Fruit fly (Drosophila melanogaster) whole organism, embryonic: Measurements from ENCODE around the gene Cda5.
A peak's percentile ranks its signal among the peaks of the same experiment; 100 is the strongest.

ENCODE experiments used
- ATbp ChIP-seq: fragments of 200-800 bp; sonication (Bioruptor generic); optimal IDR thresholded peaks from 2 replicates; lab custom pipeline; 2017; ENCODE audit warnings: missing biosample characterization, mild to moderate bottlenecking, missing genetic modification characterization, missing genetic modification reagents
- Awh ChIP-seq: fragments of 200-800 bp; sonication (Bioruptor generic); IDR thresholded peaks from 2 replicates; pipeline ENCODE4, ENCODE4 v1.3.6; 2022; ENCODE audit warnings: missing biosample characterization, missing genetic modification characterization
- C15 ChIP-seq: fragments of 200-800 bp; sonication (Bioruptor generic); IDR thresholded peaks from 3 replicates; pipeline ENCODE4 v1.3.6; 2022; ENCODE audit warnings: missing biosample characterization, missing genetic modification characterization
- CG10462 ChIP-seq: fragments of 200-800 bp; sonication (Bioruptor generic); optimal IDR thresholded peaks from 2 replicates; lab custom pipeline; 2016; ENCODE audit warnings: missing biosample characterization, missing genetic modification characterization
- CG10543 ChIP-seq: fragments of 200-800 bp; sonication (Bioruptor generic); optimal IDR thresholded peaks from 3 replicates; lab custom pipeline; 2017; ENCODE audit warnings: missing biosample characterization, mild to moderate bottlenecking, missing genetic modification characterization, moderate library complexity
- CG12104 ChIP-seq: fragments of 200-800 bp; sonication (Bioruptor generic); optimal IDR thresholded peaks from 3 replicates; lab custom pipeline; 2016; ENCODE audit warnings: missing biosample characterization, missing genetic modification characterization
- CG12744 ChIP-seq: fragments of 200-800 bp; sonication (Bioruptor generic); optimal IDR thresholded peaks from 2 replicates; lab custom pipeline; 2016; ENCODE audit warnings: missing biosample characterization, missing genetic modification characterization
- CG16779 ChIP-seq: fragments of 200-800 bp; sonication (Bioruptor generic); IDR thresholded peaks from 2 replicates; pipeline ENCODE4 v1.3.6; 2022; ENCODE audit warnings: missing biosample characterization, missing genetic modification characterization
- CG16863 ChIP-seq: fragments of 200-800 bp; sonication (Bioruptor generic); optimal IDR thresholded peaks from 3 replicates; lab custom pipeline; 2016; ENCODE audit warnings: missing biosample characterization, missing genetic modification characterization
- CG17359 ChIP-seq: fragments of 200-800 bp; sonication (Bioruptor generic); optimal IDR thresholded peaks from 3 replicates; lab custom pipeline; 2018; ENCODE audit warnings: missing biosample characterization, mild to moderate bottlenecking, missing genetic modification characterization, moderate library complexity
- CG17361 ChIP-seq: fragments of 200-800 bp; sonication (Bioruptor generic); IDR thresholded peaks from 3 replicates; pipeline ENCODE4 v1.3.6; 2022; ENCODE audit warnings: missing biosample characterization, missing genetic modification characterization
- CG18476 ChIP-seq: fragments of 200-800 bp; sonication (Bioruptor generic); optimal IDR thresholded peaks from 2 replicates; lab custom pipeline; 2016; ENCODE audit warnings: missing biosample characterization, mild to moderate bottlenecking, missing genetic modification characterization
- CG2199 ChIP-seq: fragments of 200-800 bp; sonication (Bioruptor generic); IDR thresholded peaks from 3 replicates; pipeline ENCODE4 v1.3.6; 2022; ENCODE audit warnings: missing biosample characterization, missing genetic modification characterization
- CG3281 ChIP-seq: fragments of 200-800 bp; sonication (Bioruptor generic); optimal IDR thresholded peaks from 3 replicates; lab custom pipeline; 2017; ENCODE audit warnings: missing biosample characterization, mild to moderate bottlenecking, missing genetic modification characterization
- CG3726 ChIP-seq: fragments of 200-800 bp; sonication (Bioruptor generic); IDR thresholded peaks from 3 replicates; pipeline ENCODE4, ENCODE4 v1.3.6; 2022; ENCODE audit warnings: missing biosample characterization, missing genetic modification characterization
- CG4282 ChIP-seq: fragments of 200-800 bp; sonication (Bioruptor generic); optimal IDR thresholded peaks from 2 replicates; lab custom pipeline; 2016; ENCODE audit warnings: missing biosample characterization, missing genetic modification characterization
- CG4360 ChIP-seq: fragments of 200-800 bp; sonication (Bioruptor generic); IDR thresholded peaks from 2 replicates; pipeline ENCODE4 v1.3.6; 2022; ENCODE audit warnings: missing biosample characterization, missing genetic modification characterization
- CG6272 ChIP-seq: fragments of 200-800 bp; sonication (Bioruptor generic); IDR thresholded peaks from 2 replicates; pipeline ENCODE4 v1.3.6; 2022; ENCODE audit warnings: missing biosample characterization, missing genetic modification characterization
- CG7928 ChIP-seq: fragments of 200-800 bp; sonication (Bioruptor generic); optimal IDR thresholded peaks from 2 replicates; lab custom pipeline; 2017; ENCODE audit warnings: missing biosample characterization, mild to moderate bottlenecking, missing genetic modification characterization
- CTCF ChIP-seq: fragments of 200-800 bp; sonication (Bioruptor generic); optimal IDR thresholded peaks from 2 replicates; lab custom pipeline; 2017; ENCODE audit warnings: missing biosample characterization, mild to moderate bottlenecking, missing genetic modification characterization, moderate library complexity
- Dek ChIP-seq: fragments of 200-800 bp; sonication (Bioruptor generic); optimal IDR thresholded peaks from 3 replicates; lab custom pipeline; 2019; ENCODE audit warnings: missing biosample characterization, mild to moderate bottlenecking, missing genetic modification characterization, moderate library complexity
- E2f2 ChIP-seq: fragments of 200-800 bp; sonication (Bioruptor generic); IDR thresholded peaks from 2 replicates; pipeline ENCODE4 v1.3.6; 2022; ENCODE audit warnings: missing biosample characterization, missing genetic modification characterization
- H15 ChIP-seq: fragments of 200-800 bp; sonication (Bioruptor generic); IDR thresholded peaks from 3 replicates; pipeline ENCODE4 v1.3.6; 2022; ENCODE audit warnings: missing biosample characterization, missing genetic modification characterization
- Med ChIP-seq: fragments of 200-800 bp; sonication (Bioruptor generic); peaks from one replicate; lab custom pipeline; 2016; ENCODE audit warnings: missing biosample characterization, missing genetic modification characterization, mild to moderate bottlenecking, inconsistent platforms, moderate library complexity
- NC2β ChIP-seq: fragments of 200-800 bp; sonication (Bioruptor generic); optimal IDR thresholded peaks from 2 replicates; lab custom pipeline; 2016; ENCODE audit warnings: missing biosample characterization, missing genetic modification characterization
- Trl ChIP-seq, 3 experiments: fragments of >200 bp in 2 of 3; fragments of 200-800 bp in 1 of 3; sonication (Bioruptor generic) in 1 of 3; optimal IDR thresholded peaks; 2 replicates in 1 of 3; 3 replicates in 2 of 3; lab custom pipeline; 2016 to 2017; ENCODE audit warnings: missing biosample characterization in 1 of 3, missing genetic modification characterization in 1 of 3
- Vsx1 ChIP-seq: fragments of 200-800 bp; sonication (Bioruptor generic); optimal IDR thresholded peaks from 2 replicates; lab custom pipeline; 2017; ENCODE audit warnings: missing biosample characterization, mild to moderate bottlenecking, missing genetic modification characterization, missing genetic modification reagents
- ac ChIP-seq: fragments of 200-800 bp; sonication (Bioruptor generic); optimal IDR thresholded peaks from 3 replicates; lab custom pipeline; 2017; ENCODE audit warnings: missing biosample characterization, mild to moderate bottlenecking, missing genetic modification characterization
- az2 ChIP-seq: fragments of 200-800 bp; sonication (Bioruptor generic); optimal IDR thresholded peaks from 3 replicates; lab custom pipeline; 2016; ENCODE audit warnings: missing biosample characterization, missing genetic modification characterization
- bbx ChIP-seq: fragments of 200-800 bp; sonication (Bioruptor generic); IDR thresholded peaks from 2 replicates; pipeline ENCODE4 v1.3.6; 2022; ENCODE audit warnings: missing biosample characterization, missing genetic modification characterization; ENCODE audit not compliant: partially characterized antibody
- btn ChIP-seq: fragments of 200-800 bp; sonication (Bioruptor generic); optimal IDR thresholded peaks from 2 replicates; lab custom pipeline; 2016; ENCODE audit warnings: missing biosample characterization, missing genetic modification characterization
- cas ChIP-seq: fragments of 200-800 bp; sonication (Bioruptor generic); IDR thresholded peaks from 2 replicates; pipeline ENCODE4 v1.3.6; 2022; ENCODE audit warnings: missing biosample characterization, missing genetic modification characterization
- corto ChIP-seq: fragments of 200-800 bp; sonication (Bioruptor generic); optimal IDR thresholded peaks from 2 replicates; lab custom pipeline; 2016; ENCODE audit warnings: missing biosample characterization, mild to moderate bottlenecking, missing genetic modification characterization, moderate library complexity
- exex ChIP-seq: fragments of 200-800 bp; sonication (Bioruptor generic); optimal IDR thresholded peaks from 4 replicates; lab custom pipeline; 2018; ENCODE audit warnings: missing biosample characterization, mild to moderate bottlenecking, missing genetic modification characterization, moderate library complexity
- klu ChIP-seq: fragments of 200-800 bp; sonication (Bioruptor generic); IDR thresholded peaks from 2 replicates; pipeline ENCODE4 v1.3.6; 2022; ENCODE audit warnings: missing biosample characterization, missing genetic modification characterization
- lmd ChIP-seq: fragments of 200-800 bp; sonication (Bioruptor generic); IDR thresholded peaks from 2 replicates; pipeline ENCODE4 v1.3.6; 2022; ENCODE audit warnings: missing biosample characterization, missing genetic modification characterization
- otp ChIP-seq: fragments of 200-800 bp; sonication (Bioruptor generic); IDR thresholded peaks from 3 replicates; pipeline ENCODE4, ENCODE4 v1.3.6; 2022; ENCODE audit warnings: missing biosample characterization, missing genetic modification characterization
- pho ChIP-seq: fragments of 200-800 bp; sonication (Bioruptor generic); optimal IDR thresholded peaks from 2 replicates; lab custom pipeline; 2016; ENCODE audit warnings: missing biosample characterization, missing genetic modification characterization
- phol ChIP-seq: fragments of 200-800 bp; sonication (Bioruptor generic); optimal IDR thresholded peaks from 3 replicates; lab custom pipeline; 2018; ENCODE audit warnings: missing biosample characterization, mild to moderate bottlenecking, missing genetic modification characterization, moderate library complexity
- prd ChIP-seq, 3 experiments: fragments of >200 bp in 2 of 3; fragments of 200-800 bp in 1 of 3; sonication (Bioruptor generic) in 1 of 3; optimal IDR thresholded peaks in 2 of 3; IDR thresholded peaks in 1 of 3; 2 replicates in 2 of 3; 3 replicates in 1 of 3; pipeline versions ENCODE4 v1.3.6 to Lab custom; 2017 to 2022; ENCODE audit warnings: missing biosample characterization in 1 of 3, missing genetic modification characterization in 1 of 3
- pros ChIP-seq: fragments of 200-800 bp; sonication (Bioruptor generic); optimal IDR thresholded peaks from 3 replicates; lab custom pipeline; 2019; ENCODE audit warnings: missing biosample characterization, mild to moderate bottlenecking, missing genetic modification characterization, moderate library complexity
- pum ChIP-seq: fragments of 200-800 bp; sonication (Bioruptor generic); optimal IDR thresholded peaks from 2 replicates; lab custom pipeline; 2016; ENCODE audit warnings: missing biosample characterization, missing genetic modification characterization
- pzg ChIP-seq: fragments of 200-800 bp; sonication (Bioruptor generic); optimal IDR thresholded peaks from 3 replicates; lab custom pipeline; 2018; ENCODE audit warnings: missing biosample characterization, mild to moderate bottlenecking, missing genetic modification characterization, moderate library complexity
- shn ChIP-seq: fragments of 200-800 bp; sonication (Bioruptor generic); optimal IDR thresholded peaks from 3 replicates; lab custom pipeline; 2016; ENCODE audit warnings: missing biosample characterization, missing genetic modification characterization
- sim ChIP-seq: fragments of 200-800 bp; sonication (Bioruptor generic); IDR thresholded peaks from 2 replicates; pipeline ENCODE4 v1.3.6; 2022; ENCODE audit warnings: missing biosample characterization, missing genetic modification characterization
- trem ChIP-seq: fragments of 200-800 bp; optimal IDR thresholded peaks from 3 replicates; lab custom pipeline; 2019; ENCODE audit warnings: missing biosample characterization, mild to moderate bottlenecking, missing genetic modification characterization, moderate library complexity
- tup ChIP-seq: fragments of 200-800 bp; sonication (Bioruptor generic); optimal IDR thresholded peaks from 2 replicates; lab custom pipeline; 2016; ENCODE audit warnings: missing biosample characterization, mild to moderate bottlenecking, missing genetic modification characterization, moderate library complexity
- tx ChIP-seq: fragments of 200-800 bp; sonication (Bioruptor generic); optimal IDR thresholded peaks from 2 replicates; lab custom pipeline; 2016; ENCODE audit warnings: missing biosample characterization, missing genetic modification characterization

The Cda5 gene

dm6 chr2L:109098-109799 lies 44.0 kb upstream of the Cda5 start (continued):
- no peak for TF ChIP-seq CG17361 (GFP tag; lab: Robert Waterston, UW)
- no peak for TF ChIP-seq CG3281 (GFP tag; lab: Kevin White, UChicago)
- TF ChIP-seq CG10543 (GFP tag; lab: Kevin White, UChicago) = peak; percentile 75
- TF ChIP-seq Med (GFP tag; lab: Kevin White, UChicago) = no peak
- no peak for TF ChIP-seq CG6272 (GFP tag; lab: Robert Waterston, UW)
- TF ChIP-seq exex (tag; lab: Kevin White, UChicago) = peak; percentile 84
- TF ChIP-seq CG12104 (GFP tag; lab: Kevin White, UChicago) = no peak
- no peak for TF ChIP-seq CG3726 (GFP tag; lab: Robert Waterston, UW)
- no peak for TF ChIP-seq sim (GFP tag; lab: Robert Waterston, UW)
- peak; percentile 21 for TF ChIP-seq pros (GFP tag; lab: Kevin White, UChicago)
- TF ChIP-seq pzg (GFP tag; lab: Kevin White, UChicago) = no peak
- TF ChIP-seq Awh (GFP tag; lab: Robert Waterston, UW) = no peak
- TF ChIP-seq CG16863 = no peak
- TF ChIP-seq ATbp = no peak
- TF ChIP-seq Dek = peak; percentile 15
- TF ChIP-seq Trl (optimal IDR thresholded peaks at IDR 0.05; lab: Kevin White, UChicago) = peak; percentile 9 to 56
- TF ChIP-seq Trl (GFP tag; optimal IDR thresholded peaks at IDR 0.05; lab: Kevin White, UChicago) = no peak
- no peak for TF ChIP-seq H15 (GFP tag; lab: Robert Waterston, UW)
- TF ChIP-seq CG10462 (GFP tag; lab: Kevin White, UChicago) = no peak
- TF ChIP-seq btn (GFP tag; lab: Kevin White, UChicago) = no peak
- no peak for TF ChIP-seq bbx
- TF ChIP-seq corto (GFP tag; lab: Kevin White, UChicago) = no peak
- TF ChIP-seq tup (GFP tag; lab: Kevin White, UChicago) = no peak
- TF ChIP-seq CG4360 (GFP tag; lab: Robert Waterston, UW) = no peak
- no peak for TF ChIP-seq lmd
- TF ChIP-seq CG7928 (GFP tag; lab: Kevin White, UChicago) = no peak
- TF ChIP-seq C15 = no peak
- peak; percentile 4 for TF ChIP-seq tx
- TF ChIP-seq NC2β (GFP tag; lab: Kevin White, UChicago) = no peak
- TF ChIP-seq ac = no peak
- no peak for TF ChIP-seq az2
- no peak for TF ChIP-seq CG12744 (GFP tag; lab: Kevin White, UChicago)
- no peak for TF ChIP-seq pum (GFP tag; lab: Kevin White, UChicago)
- no peak for TF ChIP-seq CG18476 (GFP tag; lab: Kevin White, UChicago)
- TF ChIP-seq CG16779 (GFP tag; lab: Robert Waterston, UW) = no peak
- TF ChIP-seq trem (tag; lab: Kevin White, UChicago) = no peak
- TF ChIP-seq CTCF (GFP tag; lab: Kevin White, UChicago) = no peak
- no peak for TF ChIP-seq prd (optimal IDR thresholded peaks at IDR 0.05; lab: Kevin White, UChicago)
- no peak for TF ChIP-seq prd (GFP tag; IDR thresholded peaks at IDR 0.05; lab: Robert Waterston, UW)
- no peak for TF ChIP-seq cas (GFP tag; lab: Robert Waterston, UW)
- TF ChIP-seq klu (GFP tag; lab: Robert Waterston, UW) = no peak
- no peak for TF ChIP-seq otp (GFP tag; lab: Robert Waterston, UW)
- TF ChIP-seq phol (tag; lab: Kevin White, UChicago) = no peak
- TF ChIP-seq CG2199 (GFP tag; lab: Robert Waterston, UW) = no peak
- TF ChIP-seq shn (GFP tag; lab: Kevin White, UChicago) = no peak
- peak; percentile 58 for TF ChIP-seq Vsx1
- TF ChIP-seq CG4282 (GFP tag; lab: Kevin White, UChicago) = no peak
- no peak for TF ChIP-seq E2f2 (GFP tag; lab: Robert Waterston, UW)
- no peak for TF ChIP-seq pho (GFP tag; lab: Kevin White, UChicago)
- no peak for TF ChIP-seq CG17359
